Worm (Caenorhabditis elegans) whole organism, young adult: ENCODE measurements around the gene nspb-12.

ENCODE experiments used
- B0019.2 ChIP-seq: fragments of 200-800 bp; sonication (Bioruptor generic); conservative IDR thresholded peaks from 2 replicates; pipeline ENCODE4 v1.3.6; 2022; ENCODE audit warnings: missing genetic modification reagents, missing genetic modification characterization, missing compliant biosample characterization
- B0035.1 ChIP-seq: sonication (generic microtip); optimal IDR thresholded peaks from 2 replicates; lab custom pipeline; 2016; ENCODE audit warnings: missing genetic modification characterization, mild to moderate bottlenecking, missing compliant biosample characterization, missing genotype, missing genetic modification reagents
- B0261.1 ChIP-seq: sonication (generic microtip); optimal IDR thresholded peaks from 2 replicates; lab custom pipeline; 2016; ENCODE audit warnings: mild to moderate bottlenecking, missing genetic modification characterization, moderate library complexity, missing compliant biosample characterization
- C17E4.6 ChIP-seq: fragments of 200-800 bp; sonication (Bioruptor generic); IDR thresholded peaks from 2 replicates; pipeline ENCODE4 v1.3.6; 2022; ENCODE audit warnings: missing genetic modification reagents, missing genetic modification characterization, missing compliant biosample characterization
- D2030.7 ChIP-seq: fragments of 200-800 bp; sonication (Bioruptor generic); IDR thresholded peaks from 2 replicates; pipeline ENCODE4 v1.3.6; 2022; ENCODE audit warnings: missing genetic modification reagents, missing genetic modification characterization, missing compliant biosample characterization
- F22D6.2 ChIP-seq: sonication (generic microtip); optimal IDR thresholded peaks from 2 replicates; lab custom pipeline; 2016; ENCODE audit warnings: mild to moderate bottlenecking, missing genetic modification characterization, missing compliant biosample characterization
- F33H1.4 ChIP-seq: fragments of 200-800 bp; sonication (Bioruptor generic); IDR thresholded peaks from 2 replicates; pipeline ENCODE4 v1.3.6; 2022; ENCODE audit warnings: missing genetic modification reagents, missing genetic modification characterization, missing compliant biosample characterization
- F55B11.4 ChIP-seq: sonication (generic microtip); optimal IDR thresholded peaks from 2 replicates; lab custom pipeline; 2016; ENCODE audit warnings: missing compliant biosample characterization, missing genetic modification characterization, borderline replicate concordance; ENCODE audit not compliant: insufficient read depth
- K12H6.12 ChIP-seq: fragments of 200-800 bp; sonication (Bioruptor generic); optimal IDR thresholded peaks from 2 replicates; lab custom pipeline; 2018; ENCODE audit warnings: mild to moderate bottlenecking, missing genetic modification characterization, missing compliant biosample characterization
- T26A5.8 ChIP-seq: sonication (generic microtip); optimal IDR thresholded peaks from 2 replicates; lab custom pipeline; 2016; ENCODE audit warnings: missing genetic modification characterization, missing compliant biosample characterization
- Y53F4B.3 ChIP-seq: fragments of 200-800 bp; sonication (Bioruptor generic); IDR thresholded peaks from 2 replicates; pipeline ENCODE4 v1.3.6; 2022; ENCODE audit warnings: missing genetic modification reagents, missing genetic modification characterization, missing compliant biosample characterization
- Y53G8AR.9 ChIP-seq: fragments of 200-800 bp; sonication (Bioruptor generic); conservative IDR thresholded peaks from 2 replicates; pipeline ENCODE4 v1.3.6; 2022; ENCODE audit warnings: missing genetic modification reagents, missing genetic modification characterization, missing compliant biosample characterization
- Y56A3A.18 ChIP-seq: fragments of 200-800 bp; sonication (Bioruptor generic); IDR thresholded peaks from 2 replicates; pipeline ENCODE4 v1.3.6; 2022; ENCODE audit warnings: missing genetic modification reagents, missing genetic modification characterization, missing compliant biosample characterization
- Y67H2A.10 ChIP-seq: fragments of 200-800 bp; sonication (Bioruptor generic); conservative IDR thresholded peaks from 2 replicates; pipeline ENCODE4 v1.3.6; 2022; ENCODE audit warnings: missing genetic modification reagents, missing genetic modification characterization, missing compliant biosample characterization
- ZK185.1 ChIP-seq: sonication (generic microtip); optimal IDR thresholded peaks from 2 replicates; lab custom pipeline; 2016; ENCODE audit warnings: mild to moderate bottlenecking, missing genetic modification characterization, missing compliant biosample characterization; ENCODE audit not compliant: poor library complexity, severe bottlenecking
- aptf-3 ChIP-seq: fragments of 200-800 bp; sonication (Bioruptor generic); IDR thresholded peaks from 2 replicates; pipeline ENCODE4 v1.3.6; 2022; ENCODE audit warnings: missing genetic modification characterization, missing compliant biosample characterization
- bed-2 ChIP-seq: fragments of 200-800 bp; sonication (Bioruptor generic); IDR thresholded peaks from 2 replicates; pipeline ENCODE4 v1.3.6; 2022; ENCODE audit warnings: missing genetic modification reagents, missing genetic modification characterization, missing compliant biosample characterization
- ceh-100 ChIP-seq: fragments of 200-800 bp; sonication (Bioruptor generic); IDR thresholded peaks from 2 replicates; pipeline ENCODE4 v1.3.6; 2022; ENCODE audit warnings: missing genetic modification reagents, missing genetic modification characterization, missing compliant biosample characterization
- ceh-27 ChIP-seq: fragments of 200-800 bp; sonication (Bioruptor generic); optimal IDR thresholded peaks from 2 replicates; lab custom pipeline; 2018; ENCODE audit warnings: mild to moderate bottlenecking, missing genetic modification characterization, moderate library complexity, missing compliant biosample characterization
- ceh-91 ChIP-seq: fragments of 200-800 bp; sonication (Bioruptor generic); IDR thresholded peaks from 2 replicates; pipeline ENCODE4 v1.3.6; 2022; ENCODE audit warnings: missing genetic modification reagents, missing genetic modification characterization, missing compliant biosample characterization
- dpl-1 ChIP-seq: fragments of 150-350 bp; optimal IDR thresholded peaks from 2 replicates; lab custom pipeline; 2014; ENCODE audit warnings: missing biosample characterization, missing genetic modification reagents, missing genetic modification characterization
- efl-1 ChIP-seq: fragments of 150-350 bp; optimal IDR thresholded peaks from 2 replicates; lab custom pipeline; 2014; ENCODE audit warnings: missing biosample characterization, missing genetic modification reagents, missing genetic modification characterization
- hrde-1 ChIP-seq: sonication (generic microtip); optimal IDR thresholded peaks from 2 replicates; lab custom pipeline; 2016; ENCODE audit warnings: missing genetic modification characterization, mild to moderate bottlenecking, missing compliant biosample characterization, moderate library complexity, missing genotype, missing genetic modification reagents, borderline replicate concordance
- let-526 ChIP-seq: fragments of 200-800 bp; sonication (Bioruptor generic); IDR thresholded peaks from 2 replicates; pipeline ENCODE4 v1.3.6; 2022; ENCODE audit warnings: missing genetic modification reagents, missing genetic modification characterization, missing compliant biosample characterization
- lin-54 ChIP-seq: fragments of 200-800 bp; sonication (Bioruptor generic); optimal IDR thresholded peaks from 2 replicates; lab custom pipeline; 2018; ENCODE audit warnings: mild to moderate bottlenecking, missing genetic modification characterization, missing compliant biosample characterization
- lsl-1 ChIP-seq: fragments of 200-800 bp; sonication (Bioruptor generic); optimal IDR thresholded peaks from 2 replicates; lab custom pipeline; 2018; ENCODE audit warnings: mild to moderate bottlenecking, missing genetic modification characterization, moderate library complexity, missing compliant biosample characterization
- madf-6 ChIP-seq: fragments of 200-800 bp; sonication (Bioruptor generic); IDR thresholded peaks from 2 replicates; pipeline ENCODE4 v1.3.6; 2022; ENCODE audit warnings: missing genetic modification reagents, missing genetic modification characterization, missing compliant biosample characterization
- madf-8 ChIP-seq: fragments of 200-800 bp; sonication (Bioruptor generic); conservative IDR thresholded peaks from 2 replicates; pipeline ENCODE4 v1.3.6; 2022; ENCODE audit warnings: missing genetic modification reagents, missing genetic modification characterization, missing compliant biosample characterization
- mes-4 ChIP-seq: sonication (generic microtip); optimal IDR thresholded peaks from 2 replicates; lab custom pipeline; 2016; ENCODE audit warnings: missing genotype, missing genetic modification characterization, missing compliant biosample characterization
- nhr-80 ChIP-seq: sonication (generic microtip); optimal IDR thresholded peaks from 2 replicates; lab custom pipeline; 2016; ENCODE audit warnings: missing genetic modification characterization, missing compliant biosample characterization
- pbrm-1 ChIP-seq: fragments of 200-800 bp; sonication (Bioruptor generic); IDR thresholded peaks from 2 replicates; pipeline ENCODE4 v1.3.6; 2022; ENCODE audit warnings: missing genetic modification reagents, missing genetic modification characterization, missing compliant biosample characterization
- pha-4 ChIP-seq: fragments of 150-350 bp; sonication (generic microtip); optimal IDR thresholded peaks from 2 replicates; lab custom pipeline; 2014; ENCODE audit warnings: missing biosample characterization, missing genetic modification reagents, missing genetic modification characterization
- repo-1 ChIP-seq: sonication (generic microtip); optimal IDR thresholded peaks from 2 replicates; lab custom pipeline; 2017; ENCODE audit warnings: mild to moderate bottlenecking, missing genetic modification characterization, missing compliant biosample characterization
- snpc-1.1 ChIP-seq: sonication (generic microtip); optimal IDR thresholded peaks from 2 replicates; lab custom pipeline; 2017; ENCODE audit warnings: missing genetic modification characterization, mild to moderate bottlenecking, missing compliant biosample characterization, antibody characterized with exemption, moderate library complexity, missing genotype, missing genetic modification reagents; ENCODE audit not compliant: insufficient read depth
- snpc-1.3 ChIP-seq: sonication (generic microtip); optimal IDR thresholded peaks from 2 replicates; lab custom pipeline; 2017; ENCODE audit warnings: missing genetic modification characterization, mild to moderate bottlenecking, missing compliant biosample characterization, antibody characterized with exemption, moderate library complexity, missing genotype, missing genetic modification reagents; ENCODE audit not compliant: insufficient read depth
- unc-130 ChIP-seq: sonication (generic microtip); optimal IDR thresholded peaks from 2 replicates; lab custom pipeline; 2016; ENCODE audit warnings: missing genetic modification reagents, missing genetic modification characterization, missing compliant biosample characterization
- unc-62 ChIP-seq: fragments of 150-350 bp; optimal IDR thresholded peaks from 2 replicates; lab custom pipeline; 2014; ENCODE audit warnings: missing biosample characterization, missing genetic modification reagents, missing genetic modification characterization
- xnd-1 ChIP-seq: sonication (generic microtip); optimal IDR thresholded peaks from 2 replicates; lab custom pipeline; 2016; ENCODE audit warnings: missing genotype, missing genetic modification reagents, missing genetic modification characterization, missing compliant biosample characterization
- ztf-22 ChIP-seq: fragments of 200-800 bp; sonication (Bioruptor generic); optimal IDR thresholded peaks from 2 replicates; lab custom pipeline; 2018; ENCODE audit warnings: mild to moderate bottlenecking, missing genetic modification characterization, moderate library complexity, missing compliant biosample characterization
- ztf-26 ChIP-seq: sonication (generic microtip); optimal IDR thresholded peaks from 2 replicates; lab custom pipeline; 2017; ENCODE audit warnings: missing genetic modification characterization, missing compliant biosample characterization
- ztf-28 ChIP-seq: fragments of 200-800 bp; sonication (Bioruptor generic); IDR thresholded peaks from 2 replicates; pipeline ENCODE4 v1.3.6; 2022; ENCODE audit warnings: missing genetic modification reagents, missing genetic modification characterization, missing compliant biosample characterization
- ztf-3 ChIP-seq: fragments of 200-800 bp; sonication (Bioruptor generic); optimal IDR thresholded peaks from 2 replicates; lab custom pipeline; 2018; ENCODE audit warnings: mild to moderate bottlenecking, missing genetic modification characterization, missing compliant biosample characterization

The nspb-12 gene

DNA sequence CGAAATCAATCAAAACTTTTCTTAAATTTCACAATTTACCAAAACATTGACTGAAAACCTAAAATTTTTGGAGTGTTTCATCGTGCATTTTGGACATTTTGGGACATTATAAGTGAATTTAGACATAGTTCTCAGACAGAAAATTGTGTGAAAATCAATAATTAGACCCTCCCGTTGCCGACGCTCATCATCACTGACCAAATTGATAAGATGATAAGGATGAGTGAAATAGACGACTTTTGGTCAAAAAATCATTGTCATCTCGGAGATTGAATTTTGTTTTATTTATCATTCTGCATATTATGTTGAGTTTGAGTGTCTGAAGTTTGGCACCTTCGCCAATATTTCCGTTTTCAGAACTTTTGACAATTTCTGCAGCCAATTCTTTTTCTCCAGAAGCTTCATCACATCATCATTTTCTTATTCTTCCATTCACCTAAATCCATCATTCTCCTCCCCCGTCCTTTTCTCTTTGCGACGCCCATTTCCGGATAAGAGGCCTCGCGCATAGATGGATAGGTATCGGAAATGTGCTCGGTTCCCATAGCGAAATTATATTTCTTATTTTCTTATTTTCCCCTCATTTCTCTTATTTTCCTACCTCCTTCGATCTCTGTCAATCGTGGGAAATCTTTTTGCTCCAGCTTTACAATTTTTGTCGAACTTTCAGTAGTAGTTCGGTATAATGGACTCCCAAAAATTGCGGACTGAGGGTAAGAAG, 43.2 kb upstream of the nspb-12 start, which contains the start of gene bas-1:
Gene bas-1 (plus strand): TSS at position 671 of the 721 bp plus-strand sequence.
- TF ChIP-seq let-526 (GFP tag; lab: Robert Waterston, UW) (no peak), nhr-80 (tag; lab: Kevin White, UChicago) (peak; percentile 50), repo-1 (tag; lab: Kevin White, UChicago) (no peak), F22D6.2 (no peak), snpc-1.3 (tag; lab: Kevin White, UChicago) (no peak)

DNA sequence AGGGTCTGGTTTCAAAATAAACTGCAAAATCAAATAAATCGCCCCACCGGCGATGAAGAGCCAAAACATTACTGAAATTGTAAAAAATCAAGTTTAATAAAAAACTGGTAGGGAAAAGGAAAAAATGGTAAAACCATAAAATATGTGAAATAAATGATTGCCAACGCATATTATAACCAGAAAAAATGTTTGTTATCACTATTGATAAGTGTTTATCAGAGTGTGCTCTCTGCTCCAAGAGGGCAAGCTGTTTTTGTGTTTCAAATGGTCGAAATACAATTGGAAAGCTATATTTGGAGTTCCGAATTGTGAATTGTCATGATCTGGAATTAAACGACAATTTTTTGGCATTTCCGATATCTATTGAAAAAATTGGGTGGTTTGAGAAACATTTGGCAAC, 41.7 kb upstream of the nspb-12 start, which contains the start of gene C05D2.8:
Gene C05D2.8 (minus strand): TSS at position 71 of the 400 bp plus-strand sequence.
- TF ChIP-seq Y56A3A.18: no peak
- TF ChIP-seq nhr-80 (tag; lab: Kevin White, UChicago): peak; percentile 65

DNA sequence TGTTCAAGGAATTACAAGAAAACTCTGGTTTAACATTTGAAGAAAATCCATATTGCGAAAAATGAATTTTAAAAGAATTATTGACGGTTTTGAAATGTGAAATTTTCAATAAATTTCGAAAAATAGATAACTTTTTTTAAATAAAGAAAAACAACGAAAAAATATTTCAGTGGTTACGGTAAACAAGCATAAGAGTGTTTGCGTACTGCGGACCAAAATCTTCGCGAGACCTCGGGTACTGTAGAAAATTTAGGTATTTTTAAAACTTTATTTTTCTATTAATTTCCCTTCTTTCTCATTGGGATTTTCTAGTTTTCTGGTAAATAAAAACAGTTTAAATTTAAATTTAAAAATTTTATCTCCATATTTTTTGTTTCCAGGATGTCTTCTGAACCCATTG, 35.5 kb upstream of the nspb-12 start, which contains the start of gene xnd-1:
Gene xnd-1 (plus strand): TSS at position 381 of the 400 bp plus-strand sequence.
- TF ChIP-seq ceh-100 (GFP tag; lab: Robert Waterston, UW) (no peak), lsl-1 (GFP tag; lab: Kevin White, UChicago) (peak; percentile 95), hrde-1 (tag; lab: Kevin White, UChicago) (no peak), let-526 (GFP tag; lab: Robert Waterston, UW) (no peak), ztf-28 (GFP tag; lab: Robert Waterston, UW) (no peak), T26A5.8 (tag; lab: Kevin White, UChicago) (no peak), ztf-3 (GFP tag; lab: Kevin White, UChicago) (no peak), Y56A3A.18 (no peak), efl-1 (GFP tag; lab: Kevin White, UChicago) (peak; percentile 41), bed-2 (GFP tag; lab: Robert Waterston, UW) (no peak), ceh-27 (GFP tag; lab: Kevin White, UChicago) (no peak), unc-62 (GFP tag; lab: Kevin White, UChicago) (no peak), madf-6 (GFP tag; lab: Robert Waterston, UW) (peak; percentile 69), F33H1.4 (peak; percentile 82), B0035.1 (tag; lab: Kevin White, UChicago) (no peak), lin-54 (GFP tag; lab: Kevin White, UChicago) (peak; percentile 46), K12H6.12 (tag; lab: Kevin White, UChicago) (no peak), ztf-22 (GFP tag; lab: Kevin White, UChicago) (no peak), ceh-91 (GFP tag; lab: Robert Waterston, UW) (peak; percentile 52), unc-130 (GFP tag; lab: Kevin White, UChicago) (no peak), Y53F4B.3 (GFP tag; lab: Robert Waterston, UW) (no peak), ZK185.1 (tag; lab: Kevin White, UChicago) (no peak), Y53G8AR.9 (GFP tag; lab: Robert Waterston, UW) (no peak), B0019.2 (GFP tag; lab: Robert Waterston, UW) (peak; percentile 54; the same call in 1 of the 2 replicates), dpl-1 (GFP tag; lab: Kevin White, UChicago) (peak; percentile 19), xnd-1 (no peak), ztf-26 (tag; lab: Kevin White, UChicago) (no peak), snpc-1.3 (tag; lab: Kevin White, UChicago) (peak; percentile 57), aptf-3 (GFP tag; lab: Robert Waterston, UW) (no peak), pha-4 (tag; lab: Kevin White, UChicago) (no peak), snpc-1.1 (tag; lab: Kevin White, UChicago) (no peak), B0261.1 (no peak), C17E4.6 (GFP tag; lab: Robert Waterston, UW) (no peak), D2030.7 (GFP tag; lab: Robert Waterston, UW) (peak; percentile 43; the same call in 1 of the 2 replicates), Y67H2A.10 (GFP tag; lab: Robert Waterston, UW) (no peak), F55B11.4 (no peak), madf-8 (GFP tag; lab: Robert Waterston, UW) (0 out of 2 replicates have a peak, but pooled peaks have one; percentile 36), pbrm-1 (GFP tag; lab: Robert Waterston, UW) (no peak), mes-4 (tag; lab: Kevin White, UChicago) (no peak)
